Worm (Caenorhabditis elegans) whole organism, mixed stage, embryonic: ENCODE measurements around the gene C02C6.14.

Experiments
- ces-1 ChIP-seq: fragments of 150-350 bp; optimal IDR thresholded peaks from 2 replicates; lab custom pipeline; 2014; ENCODE audit warnings: missing biosample characterization, missing genetic modification reagents, missing genetic modification characterization
- elt-1 ChIP-seq: sonication (generic microtip); optimal IDR thresholded peaks from 2 replicates; lab custom pipeline; 2017; ENCODE audit warnings: missing genetic modification characterization, mild to moderate bottlenecking, missing compliant biosample characterization, antibody characterized with exemption, moderate library complexity, borderline replicate concordance; ENCODE audit not compliant: insufficient read depth
- elt-3 ChIP-seq: fragments of 150-350 bp; optimal IDR thresholded peaks from 2 replicates; lab custom pipeline; 2014; ENCODE audit warnings: missing biosample characterization, missing genetic modification characterization
- pha-4 ChIP-seq: fragments of 150-350 bp; optimal IDR thresholded peaks from 2 replicates; lab custom pipeline; 2018; ENCODE audit warnings: missing biosample characterization, missing genetic modification reagents, missing genetic modification characterization
- sptf-1 ChIP-seq: sonication (generic microtip); optimal IDR thresholded peaks from 2 replicates; lab custom pipeline; 2017; ENCODE audit warnings: mild to moderate bottlenecking, missing genetic modification characterization, moderate library complexity, missing compliant biosample characterization
- unc-62 ChIP-seq: fragments of 150-350 bp; optimal IDR thresholded peaks from 2 replicates; lab custom pipeline; 2014; ENCODE audit warnings: missing biosample characterization, missing genetic modification reagents, missing genetic modification characterization

- TF ChIP-seq unc-62 (GFP tag; lab: Kevin White, UChicago) = no peak
- TF ChIP-seq pha-4 (tag; lab: Kevin White, UChicago) = no peak
- TF ChIP-seq elt-1 (tag; lab: Kevin White, UChicago) = no peak
- TF ChIP-seq sptf-1 (tag; lab: Kevin White, UChicago) = peak; percentile 39
- TF ChIP-seq elt-3 (tag; lab: Kevin White, UChicago) = no peak
- TF ChIP-seq ces-1 = peak; percentile 20
These were observed 29.2 kb downstream of the C02C6.14 start for ce11 chrX:15566640-15567039.
